Worm (Caenorhabditis elegans) whole organism, L4 larva: ENCODE data around the gene F21C10.11.
A peak's percentile ranks its signal among the peaks of the same experiment; 100 is the strongest.

Experiments
- F10B5.3 ChIP-seq: sonication (generic microtip); optimal IDR thresholded peaks from 2 replicates; lab custom pipeline; 2016; ENCODE audit warnings: mild to moderate bottlenecking, missing genetic modification characterization, missing compliant biosample characterization
- F44E2.7 ChIP-seq: fragments of 200-800 bp; sonication (Bioruptor generic); IDR thresholded peaks from 2 replicates; pipeline ENCODE4 v2.1.2; 2022; ENCODE audit warnings: missing genetic modification characterization, missing compliant biosample characterization
- R02D3.7 ChIP-seq: fragments of 150-350 bp; sonication (generic microtip); optimal IDR thresholded peaks from 3 replicates; lab custom pipeline; 2014; ENCODE audit warnings: missing biosample characterization, missing genetic modification characterization
- Y105C5A.15 ChIP-seq: fragments of 200-800 bp; sonication (Bioruptor generic); IDR thresholded peaks from 2 replicates; pipeline ENCODE4 v1.3.6; 2022; ENCODE audit warnings: missing genetic modification characterization, missing compliant biosample characterization
- Y48G9A.11 ChIP-seq: fragments of 200-800 bp; sonication (Bioruptor generic); IDR thresholded peaks from 2 replicates; pipeline ENCODE4 v1.3.6; 2022; ENCODE audit warnings: missing genetic modification reagents, missing genetic modification characterization, missing compliant biosample characterization
- aly-2 ChIP-seq: sonication (generic microtip); optimal IDR thresholded peaks from 2 replicates; lab custom pipeline; 2018; ENCODE audit warnings: missing biosample characterization, missing genetic modification characterization
- ceh-32 ChIP-seq: sonication (generic microtip); optimal IDR thresholded peaks from 2 replicates; lab custom pipeline; 2016; ENCODE audit warnings: mild to moderate bottlenecking, missing genetic modification characterization, missing compliant biosample characterization; ENCODE audit not compliant: poor library complexity
- ceh-62 ChIP-seq: sonication (generic microtip); optimal IDR thresholded peaks from 2 replicates; lab custom pipeline; 2017; ENCODE audit warnings: missing biosample characterization, missing genetic modification characterization
- ceh-82 ChIP-seq: sonication (generic microtip); optimal IDR thresholded peaks from 2 replicates; lab custom pipeline; 2017; ENCODE audit warnings: missing biosample characterization, missing genetic modification characterization
- ctbp-1 ChIP-seq: fragments of 200-800 bp; sonication (Bioruptor generic); IDR thresholded peaks from 2 replicates; pipeline ENCODE4 v1.3.6; 2022; ENCODE audit warnings: missing genetic modification reagents, missing genetic modification characterization, missing compliant biosample characterization
- daf-12 ChIP-seq: fragments of 150-350 bp; optimal IDR thresholded peaks from 2 replicates; lab custom pipeline; 2014; ENCODE audit warnings: missing biosample characterization, missing genetic modification reagents, missing genetic modification characterization
- daf-16 ChIP-seq, 3 experiments: sonication (generic microtip); optimal IDR thresholded peaks; 2 replicates each; lab custom pipeline; 2016 to 2017; ENCODE audit warnings: missing genetic modification characterization in 3 of 3, missing genetic modification reagents in 3 of 3, mild to moderate bottlenecking in 2 of 3, missing compliant biosample characterization in 2 of 3, missing biosample characterization in 1 of 3, moderate library complexity in 1 of 3
- dmd-6 ChIP-seq: fragments of 200-800 bp; sonication (Bioruptor generic); IDR thresholded peaks from 2 replicates; pipeline ENCODE4 v1.3.6; 2022; ENCODE audit warnings: missing genetic modification reagents, missing genetic modification characterization, missing compliant biosample characterization
- duxl-1 ChIP-seq: sonication (generic microtip); optimal IDR thresholded peaks from 2 replicates; lab custom pipeline; 2016; ENCODE audit warnings: mild to moderate bottlenecking, missing genetic modification characterization, moderate library complexity, missing compliant biosample characterization; ENCODE audit not compliant: poor library complexity
- egl-43 ChIP-seq: fragments of 200-800 bp; sonication (Bioruptor generic); IDR thresholded peaks from 2 replicates; pipeline ENCODE4 v1.3.6; 2022; ENCODE audit warnings: missing genetic modification reagents, missing genetic modification characterization, missing compliant biosample characterization
- fos-1 ChIP-seq: fragments of 150-350 bp; optimal IDR thresholded peaks from 2 replicates; lab custom pipeline; 2014; ENCODE audit warnings: missing biosample characterization, missing genetic modification characterization
- hlh-11 ChIP-seq: fragments of 200-800 bp; sonication (Bioruptor generic); optimal IDR thresholded peaks from 2 replicates; lab custom pipeline; 2018; ENCODE audit warnings: mild to moderate bottlenecking, missing genetic modification characterization, missing compliant biosample characterization
- hlh-30 ChIP-seq: sonication (generic microtip); optimal IDR thresholded peaks from 2 replicates; lab custom pipeline; 2017; ENCODE audit warnings: antibody characterized with exemption, mild to moderate bottlenecking, missing genetic modification characterization, missing compliant biosample characterization; ENCODE audit not compliant: insufficient read depth
- hmg-1.1 ChIP-seq: fragments of 200-800 bp; sonication (Bioruptor generic); IDR thresholded peaks from 2 replicates; pipeline ENCODE4 v1.3.6; 2022; ENCODE audit warnings: missing genetic modification reagents, missing genetic modification characterization, missing compliant biosample characterization
- lin-1 ChIP-seq: fragments of 200-800 bp; sonication (Bioruptor generic); IDR thresholded peaks from 2 replicates; pipeline ENCODE4 v1.3.6; 2022; ENCODE audit warnings: missing genetic modification reagents, missing genetic modification characterization, missing compliant biosample characterization
- lin-38 ChIP-seq: fragments of 200-800 bp; sonication (Bioruptor generic); IDR thresholded peaks from 2 replicates; pipeline ENCODE4 v1.3.6; 2022; ENCODE audit warnings: missing genetic modification reagents, missing genetic modification characterization, missing compliant biosample characterization
- lin-39 ChIP-seq: fragments of 150-350 bp; optimal IDR thresholded peaks from 2 replicates; lab custom pipeline; 2014; ENCODE audit warnings: missing biosample characterization, missing genetic modification reagents, missing genetic modification characterization
- lsy-2 ChIP-seq, 2 experiments: fragments of 150-350 bp in 1 of 2; sonication (generic microtip) in 1 of 2; optimal IDR thresholded peaks; 2 replicates each; lab custom pipeline; 2014 to 2017; ENCODE audit warnings: missing biosample characterization in 2 of 2, missing genetic modification characterization in 2 of 2
- madf-5 ChIP-seq, 2 experiments: fragments of 200-800 bp; sonication (Bioruptor generic); IDR thresholded peaks; 2 replicates each; pipeline ENCODE4 v1.3.6; 2022; ENCODE audit warnings: missing compliant biosample characterization in 2 of 2, missing genetic modification characterization in 2 of 2
- mdl-1 ChIP-seq, 2 experiments: fragments of 150-350 bp in 1 of 2; sonication (generic microtip) in 1 of 2; optimal IDR thresholded peaks; 2 replicates each; lab custom pipeline; 2014 to 2017; ENCODE audit warnings: missing biosample characterization in 2 of 2, missing genetic modification characterization in 2 of 2
- mep-1 ChIP-seq: fragments of 150-350 bp; sonication (generic microtip); optimal IDR thresholded peaks from 3 replicates; lab custom pipeline; 2014; ENCODE audit warnings: missing biosample characterization, missing genetic modification characterization
- mxl-2 ChIP-seq: fragments of 200-800 bp; sonication (Bioruptor generic); conservative IDR thresholded peaks from 2 replicates; pipeline ENCODE4 v1.3.6; 2022; ENCODE audit warnings: missing genetic modification reagents, missing genetic modification characterization, missing compliant biosample characterization
- nhr-11 ChIP-seq: fragments of 150-350 bp; optimal IDR thresholded peaks from 2 replicates; lab custom pipeline; 2014; ENCODE audit warnings: missing biosample characterization, missing genetic modification characterization
- nhr-25 ChIP-seq: sonication (generic microtip); optimal IDR thresholded peaks from 2 replicates; lab custom pipeline; 2017; ENCODE audit warnings: missing genetic modification characterization, mild to moderate bottlenecking, missing compliant biosample characterization, antibody characterized with exemption, moderate library complexity, borderline replicate concordance; ENCODE audit not compliant: insufficient read depth
- nhr-41 ChIP-seq: fragments of 200-800 bp; sonication (Bioruptor generic); IDR thresholded peaks from 2 replicates; pipeline ENCODE4 v1.3.6; 2022; ENCODE audit warnings: missing genetic modification reagents, missing genetic modification characterization, missing compliant biosample characterization
- nhr-48 ChIP-seq: sonication (generic microtip); optimal IDR thresholded peaks from 2 replicates; lab custom pipeline; 2016; ENCODE audit warnings: mild to moderate bottlenecking, missing genetic modification characterization, missing compliant biosample characterization
- pha-4 ChIP-seq, 2 experiments: fragments of 150-350 bp in 1 of 2; fragments of 200-800 bp in 1 of 2; sonication (Bioruptor generic) in 1 of 2; IDR thresholded peaks in 1 of 2; optimal IDR thresholded peaks in 1 of 2; 2 replicates each; pipeline versions ENCODE4 v1.3.6 to Lab custom; 2014 to 2022; ENCODE audit warnings: missing genetic modification characterization in 2 of 2, missing genetic modification reagents in 2 of 2, missing biosample characterization in 1 of 2, missing compliant biosample characterization in 1 of 2
- saeg-2 ChIP-seq: fragments of 200-800 bp; sonication (Bioruptor generic); IDR thresholded peaks from 2 replicates; pipeline ENCODE4 v1.3.6; 2022; ENCODE audit warnings: missing genetic modification reagents, missing genetic modification characterization, missing compliant biosample characterization
- snpc-4 ChIP-seq: fragments of 150-350 bp; optimal IDR thresholded peaks from 2 replicates; lab custom pipeline; 2014; ENCODE audit warnings: missing biosample characterization, missing genetic modification characterization
- tag-97 ChIP-seq: fragments of 200-800 bp; sonication (Bioruptor generic); IDR thresholded peaks from 2 replicates; pipeline ENCODE4 v1.3.6; 2022; ENCODE audit warnings: missing genetic modification characterization, missing compliant biosample characterization
- tra-1 ChIP-seq: fragments of 200-800 bp; sonication (Bioruptor generic); IDR thresholded peaks from 2 replicates; pipeline ENCODE4 v1.3.6; 2022; ENCODE audit warnings: missing genetic modification reagents, missing genetic modification characterization, missing compliant biosample characterization
- unc-130 ChIP-seq: sonication (generic microtip); optimal IDR thresholded peaks from 2 replicates; lab custom pipeline; 2016; ENCODE audit warnings: missing genetic modification reagents, missing genetic modification characterization, missing compliant biosample characterization
- zag-1 ChIP-seq: fragments of 150-350 bp; optimal IDR thresholded peaks from 2 replicates; lab custom pipeline; 2014; ENCODE audit warnings: missing biosample characterization, missing genetic modification characterization
- zip-11 ChIP-seq: fragments of 200-800 bp; sonication (Bioruptor generic); IDR thresholded peaks from 2 replicates; pipeline ENCODE4 v1.3.6; 2022; ENCODE audit warnings: missing genetic modification characterization, missing compliant biosample characterization

The F21C10.11 gene

ce11 chrV:9128562-9128961, 5.3 kb downstream of the F21C10.11 start (continued):
- peak; percentile 70; the same call in 1 of the 2 replicates for TF ChIP-seq ctbp-1 (GFP tag; lab: Robert Waterston, UW)
- no peak for TF ChIP-seq madf-5 (GFP tag; IDR thresholded peaks at IDR 0.05; lab: Robert Waterston, UW)
- TF ChIP-seq dmd-6 (GFP tag; lab: Robert Waterston, UW) = peak; percentile 41; the same call in 1 of the 2 replicates
- TF ChIP-seq fos-1 (tag; lab: Kevin White, UChicago) = no peak
- TF ChIP-seq ceh-32 (tag; lab: Kevin White, UChicago) = no peak
- peak; percentile 69 for TF ChIP-seq hmg-1.1 (GFP tag; lab: Robert Waterston, UW)
- TF ChIP-seq R02D3.7 (tag; lab: Kevin White, UChicago) = no peak
- no peak for TF ChIP-seq egl-43
- TF ChIP-seq F10B5.3 (tag; lab: Kevin White, UChicago) = no peak
- no peak for TF ChIP-seq unc-130 (GFP tag; lab: Kevin White, UChicago)
- TF ChIP-seq Y48G9A.11 (GFP tag; lab: Robert Waterston, UW) = no peak
- no peak for TF ChIP-seq lin-1 (GFP tag; lab: Robert Waterston, UW)
- TF ChIP-seq daf-12 (tag; lab: Kevin White, UChicago) = no peak
- peak; percentile 86 for TF ChIP-seq hlh-30 (tag; lab: Kevin White, UChicago)
- peak; percentile 64 to 93 for TF ChIP-seq mdl-1 (tag; optimal IDR thresholded peaks at IDR 0.05; lab: Kevin White, UChicago)
- TF ChIP-seq lin-39 (tag; lab: Kevin White, UChicago) = no peak
- TF ChIP-seq tag-97 (GFP tag; lab: Robert Waterston, UW) = no peak
- peak; percentile 84 for TF ChIP-seq nhr-11 (tag; lab: Kevin White, UChicago)
- TF ChIP-seq, all 104 proteins: peak for 12

- TF ChIP-seq zip-11 (GFP tag; lab: Robert Waterston, UW) = no peak
- TF ChIP-seq duxl-1 (tag; lab: Kevin White, UChicago) = no peak
- no peak for TF ChIP-seq saeg-2 (GFP tag; lab: Robert Waterston, UW)
- TF ChIP-seq snpc-4 (tag; lab: Kevin White, UChicago) = no peak
- TF ChIP-seq nhr-48 (tag; lab: Kevin White, UChicago) = no peak
- no peak for TF ChIP-seq lin-38 (GFP tag; lab: Robert Waterston, UW)
- no peak for TF ChIP-seq mxl-2 (GFP tag; lab: Robert Waterston, UW)
- no peak for TF ChIP-seq mep-1
- TF ChIP-seq F44E2.7 = no peak
- TF ChIP-seq pha-4 (GFP tag; IDR thresholded peaks at IDR 0.05; lab: Robert Waterston, UW) = no peak
- no peak for TF ChIP-seq pha-4 (tag; optimal IDR thresholded peaks at IDR 0.05; lab: Kevin White, UChicago)
- TF ChIP-seq aly-2 (tag; lab: Kevin White, UChicago) = no peak
- TF ChIP-seq nhr-25 (tag; lab: Kevin White, UChicago) = no peak
- no peak for TF ChIP-seq ceh-62 (tag; lab: Kevin White, UChicago)
- no peak for TF ChIP-seq R02D3.7 (tag; lab: Kevin White, UChicago)
- TF ChIP-seq tra-1 = no peak
- no peak for TF ChIP-seq lsy-2 (tag; optimal IDR thresholded peaks at IDR 0.05; lab: Kevin White, UChicago)
- no peak for TF ChIP-seq daf-16 (GFP tag; optimal IDR thresholded peaks at IDR 0.05; lab: Kevin White, UChicago)
- TF ChIP-seq daf-16 (tag; optimal IDR thresholded peaks at IDR 0.05; lab: Kevin White, UChicago) = no peak
- no peak for TF ChIP-seq Y105C5A.15
- no peak for TF ChIP-seq tag-97 (GFP tag; lab: Robert Waterston, UW)
Measured at ce11 chrV:9130766-9131165, 7.5 kb downstream of the F21C10.11 start, which contains the start of gene F21C10.19. TSS of gene F21C10.19 (plus strand) at chrV:9131066.

ce11 chrV:9132043-9132442, 8.8 kb downstream of the F21C10.11 start, which contains the start of gene F21C10.1:
TSS of gene F21C10.1 (plus strand) at chrV:9132343.
- TF ChIP-seq hlh-11 (no peak), zag-1 (tag; lab: Kevin White, UChicago) (no peak), pha-4 (GFP tag; IDR thresholded peaks at IDR 0.05; lab: Robert Waterston, UW) (no peak), pha-4 (tag; optimal IDR thresholded peaks at IDR 0.05; lab: Kevin White, UChicago) (no peak), mdl-1 (tag; optimal IDR thresholded peaks at IDR 0.05; lab: Kevin White, UChicago) (no peak), nhr-41 (no peak), ceh-82 (tag; lab: Kevin White, UChicago) (no peak), nhr-11 (tag; lab: Kevin White, UChicago) (no peak), unc-130 (GFP tag; lab: Kevin White, UChicago) (no peak)
